Fruit fly (Drosophila melanogaster) whole organism, embryonic: ENCODE results near the gene CG31804.

Source experiments
- CG11723 ChIP-seq: fragments of 200-800 bp; sonication (Bioruptor generic); optimal IDR thresholded peaks from 2 replicates; lab custom pipeline; 2017; ENCODE audit warnings: missing biosample characterization, mild to moderate bottlenecking, missing genetic modification characterization
- CG1602 ChIP-seq: fragments of 200-800 bp; sonication (Bioruptor generic); optimal IDR thresholded peaks from 3 replicates; lab custom pipeline; 2016; ENCODE audit warnings: missing biosample characterization, missing genetic modification characterization
- CG6175 ChIP-seq: fragments of 200-800 bp; sonication (Bioruptor generic); IDR thresholded peaks from 3 replicates; pipeline ENCODE4 v1.3.6; 2022; ENCODE audit warnings: missing biosample characterization, missing genetic modification characterization
- CG9797 ChIP-seq: fragments of 200-800 bp; sonication (Bioruptor generic); optimal IDR thresholded peaks from 3 replicates; lab custom pipeline; 2018; ENCODE audit warnings: missing biosample characterization, mild to moderate bottlenecking, missing genetic modification characterization
- ERR ChIP-seq: fragments of 200-800 bp; sonication (Bioruptor generic); optimal IDR thresholded peaks from 2 replicates; lab custom pipeline; 2016; ENCODE audit warnings: missing biosample characterization, missing genetic modification characterization
- NfI ChIP-seq: fragments of 200-800 bp; sonication (Bioruptor generic); optimal IDR thresholded peaks from 3 replicates; lab custom pipeline; 2018; ENCODE audit warnings: missing biosample characterization, mild to moderate bottlenecking, missing genetic modification characterization, moderate library complexity
- cas ChIP-seq: fragments of 200-800 bp; sonication (Bioruptor generic); IDR thresholded peaks from 2 replicates; pipeline ENCODE4 v1.3.6; 2022; ENCODE audit warnings: missing biosample characterization, missing genetic modification characterization
- crol ChIP-seq: fragments of 200-800 bp; sonication (Bioruptor generic); IDR thresholded peaks from 2 replicates; pipeline ENCODE4 v1.3.6; 2022; ENCODE audit warnings: missing biosample characterization, missing genetic modification characterization
- dm ChIP-seq: fragments of 200-800 bp; sonication (Bioruptor generic); optimal IDR thresholded peaks from 3 replicates; lab custom pipeline; 2016; ENCODE audit warnings: missing biosample characterization, missing genetic modification characterization
- h ChIP-seq: fragments of >200 bp; optimal IDR thresholded peaks from 2 replicates; lab custom pipeline; 2017
- p53 ChIP-seq: fragments of 200-800 bp; sonication (Bioruptor generic); optimal IDR thresholded peaks from 2 replicates; lab custom pipeline; 2016; ENCODE audit warnings: missing biosample characterization, missing genetic modification characterization

- no peak for TF ChIP-seq h
- TF ChIP-seq cas (GFP tag; lab: Robert Waterston, UW): peak; percentile 67
- no peak for TF ChIP-seq p53 (GFP tag; lab: Kevin White, UChicago)
- no peak for TF ChIP-seq ERR (GFP tag; lab: Kevin White, UChicago)
- TF ChIP-seq crol (GFP tag; lab: Robert Waterston, UW): no peak
- TF ChIP-seq CG11723: peak; percentile 76
- peak; percentile 87 for TF ChIP-seq CG1602 (GFP tag; lab: Kevin White, UChicago)
- TF ChIP-seq CG6175 (GFP tag; lab: Robert Waterston, UW): peak; percentile 71; the same call in 2 of the 3 replicates
- TF ChIP-seq CG9797 (GFP tag; lab: Kevin White, UChicago): peak; percentile 60
- peak; percentile 69 for TF ChIP-seq dm
- peak; percentile 86 for TF ChIP-seq NfI (GFP tag; lab: Kevin White, UChicago)
Measured at dm6 chr2L:17410358-17410757, 47.1 kb downstream of the CG31804 start, which contains the start of the genes Polr2J and CG15141.
